Worm (Caenorhabditis elegans) whole organism, L3 larva: Measurements from ENCODE around the gene flh-1.
A peak's percentile ranks its signal among the peaks of the same experiment; 100 is the strongest.
"Not testable (repeated sequence)": the region's sequence is repeated elsewhere in the genome, so short reads cannot be mapped to it uniquely, and the experiment has no call there.

Experiments used
- R02D3.7 ChIP-seq: fragments of 150-350 bp; optimal IDR thresholded peaks from 2 replicates; lab custom pipeline; 2014; ENCODE audit warnings: missing biosample characterization, missing genetic modification characterization
- ZK546.5 ChIP-seq: sonication (generic microtip); optimal IDR thresholded peaks from 2 replicates; lab custom pipeline; 2017; ENCODE audit warnings: missing biosample characterization, missing genetic modification characterization
- aly-2 ChIP-seq: fragments of 150-350 bp; optimal IDR thresholded peaks from 2 replicates; lab custom pipeline; 2014; ENCODE audit warnings: missing biosample characterization, missing genetic modification characterization
- ama-1 ChIP-seq: fragments of 150-350 bp; optimal IDR thresholded peaks from 2 replicates; lab custom pipeline; 2018
- ceh-16 ChIP-seq: sonication (generic microtip); optimal IDR thresholded peaks from 2 replicates; lab custom pipeline; 2017; ENCODE audit warnings: missing biosample characterization, missing genetic modification characterization
- ceh-28 ChIP-seq: fragments of 150-350 bp; optimal IDR thresholded peaks from 2 replicates; lab custom pipeline; 2014; ENCODE audit warnings: missing biosample characterization, missing genetic modification reagents, missing genetic modification characterization
- ceh-9 ChIP-seq: sonication (generic microtip); optimal IDR thresholded peaks from 2 replicates; lab custom pipeline; 2018; ENCODE audit warnings: missing biosample characterization, missing genetic modification characterization
- daf-12 ChIP-seq: fragments of 150-350 bp; optimal IDR thresholded peaks from 2 replicates; lab custom pipeline; 2014; ENCODE audit warnings: missing biosample characterization, missing genetic modification reagents, missing genetic modification characterization
- egl-5 ChIP-seq: fragments of 150-350 bp; optimal IDR thresholded peaks from 2 replicates; lab custom pipeline; 2017; ENCODE audit warnings: missing biosample characterization, missing genetic modification reagents, missing genetic modification characterization, inconsistent platforms
- elt-1 ChIP-seq: fragments of 150-350 bp; optimal IDR thresholded peaks from 2 replicates; lab custom pipeline; 2014; ENCODE audit warnings: missing biosample characterization, missing genetic modification characterization
- elt-2 ChIP-seq: sonication (generic microtip); optimal IDR thresholded peaks from 2 replicates; lab custom pipeline; 2016; ENCODE audit warnings: missing genetic modification reagents, mild to moderate bottlenecking, missing genetic modification characterization, missing compliant biosample characterization
- fos-1 ChIP-seq: fragments of 150-350 bp; optimal IDR thresholded peaks from 2 replicates; lab custom pipeline; 2014; ENCODE audit warnings: missing biosample characterization, missing genetic modification characterization
- hmg-11 ChIP-seq: sonication (generic microtip); optimal IDR thresholded peaks from 2 replicates; lab custom pipeline; 2016; ENCODE audit warnings: missing genetic modification characterization, missing compliant biosample characterization
- jun-1 ChIP-seq: fragments of 150-350 bp; optimal IDR thresholded peaks from 2 replicates; lab custom pipeline; 2014; ENCODE audit warnings: missing biosample characterization, missing genetic modification reagents, missing genetic modification characterization
- lin-15B ChIP-seq: fragments of 150-350 bp; optimal IDR thresholded peaks from 2 replicates; lab custom pipeline; 2014; ENCODE audit warnings: missing biosample characterization, missing genetic modification characterization
- lin-39 ChIP-seq: fragments of 150-350 bp; optimal IDR thresholded peaks from 2 replicates; lab custom pipeline; 2018; ENCODE audit warnings: missing biosample characterization, missing genetic modification reagents, missing genetic modification characterization
- nhr-11 ChIP-seq: fragments of 150-350 bp; optimal IDR thresholded peaks from 2 replicates; lab custom pipeline; 2014; ENCODE audit warnings: missing biosample characterization, missing genetic modification characterization
- nhr-12 ChIP-seq: fragments of 150-350 bp; optimal IDR thresholded peaks from 2 replicates; lab custom pipeline; 2014; ENCODE audit warnings: missing biosample characterization, missing genetic modification characterization
- nhr-23 ChIP-seq: fragments of 150-350 bp; optimal IDR thresholded peaks from 2 replicates; lab custom pipeline; 2014; ENCODE audit warnings: missing biosample characterization, missing genetic modification reagents, missing genetic modification characterization
- nhr-237 ChIP-seq: fragments of 150-350 bp; optimal IDR thresholded peaks from 2 replicates; lab custom pipeline; 2014; ENCODE audit warnings: missing biosample characterization, missing genetic modification characterization
- nhr-28 ChIP-seq: fragments of 150-350 bp; optimal IDR thresholded peaks from 2 replicates; lab custom pipeline; 2014; ENCODE audit warnings: missing biosample characterization, missing genetic modification characterization
- nhr-43 ChIP-seq: sonication (generic microtip); optimal IDR thresholded peaks from 2 replicates; lab custom pipeline; 2016; ENCODE audit warnings: mild to moderate bottlenecking, missing genetic modification characterization, missing compliant biosample characterization; ENCODE audit not compliant: poor library complexity, severe bottlenecking
- pqm-1 ChIP-seq: fragments of 150-350 bp; optimal IDR thresholded peaks from 2 replicates; lab custom pipeline; 2017; ENCODE audit warnings: missing biosample characterization, missing genetic modification characterization, inconsistent platforms
- sea-2 ChIP-seq: fragments of 150-350 bp; sonication (generic microtip); optimal IDR thresholded peaks from 4 replicates; lab custom pipeline; 2014; ENCODE audit warnings: missing biosample characterization, missing genetic modification reagents, missing genetic modification characterization
- snpc-4 ChIP-seq: fragments of 150-350 bp; optimal IDR thresholded peaks from 2 replicates; lab custom pipeline; 2014; ENCODE audit warnings: missing biosample characterization, missing genetic modification characterization
- unc-62 ChIP-seq: fragments of 150-350 bp; sonication (generic microtip); optimal IDR thresholded peaks from 4 replicates; lab custom pipeline; 2014; ENCODE audit warnings: missing biosample characterization, missing genetic modification reagents, missing genetic modification characterization
- zag-1 ChIP-seq: fragments of 150-350 bp; optimal IDR thresholded peaks from 2 replicates; lab custom pipeline; 2014; ENCODE audit warnings: missing biosample characterization, missing genetic modification characterization
- ztf-11 ChIP-seq: fragments of 150-350 bp; optimal IDR thresholded peaks from 2 replicates; lab custom pipeline; 2014; ENCODE audit warnings: missing biosample characterization, missing genetic modification characterization
- ztf-4 ChIP-seq: fragments of 150-350 bp; optimal IDR thresholded peaks from 2 replicates; lab custom pipeline; 2014; ENCODE audit warnings: missing biosample characterization, missing genetic modification characterization

The flh-1 gene

DNA sequence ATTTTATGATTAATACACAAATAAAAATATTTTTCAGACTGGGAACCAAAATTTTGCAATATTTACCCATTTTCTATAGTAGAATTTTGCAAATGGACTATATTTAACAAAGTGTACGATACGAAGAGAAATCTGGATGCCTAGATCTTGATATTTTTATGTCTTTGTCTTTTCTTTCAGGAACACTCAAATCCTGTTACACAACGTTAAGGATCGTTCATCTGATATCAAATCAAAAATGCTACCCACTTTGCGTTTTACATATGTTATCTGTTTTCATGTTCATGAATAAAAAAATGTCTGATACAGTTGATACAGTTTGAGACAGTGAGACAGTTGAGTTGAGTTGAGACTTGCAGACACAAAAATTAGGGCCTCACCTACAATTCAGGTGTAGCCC is 32.2 kb upstream of the flh-1 start, which contains the start of gene F49C12.1:
Gene F49C12.1, minus strand, starts transcription at position 70 of the 400 bp plus-strand sequence.
- no peak for TF ChIP-seq pqm-1 (tag; lab: Kevin White, UChicago)
- TF ChIP-seq sea-2: no peak
- TF ChIP-seq ztf-4 (tag; lab: Kevin White, UChicago): no peak
- TF ChIP-seq egl-5 (tag; lab: Kevin White, UChicago): no peak
- no peak for TF ChIP-seq nhr-237 (tag; lab: Kevin White, UChicago)
- TF ChIP-seq aly-2 (tag; lab: Kevin White, UChicago): no peak
- no peak for TF ChIP-seq nhr-43 (tag; lab: Kevin White, UChicago)
- TF ChIP-seq ama-1 (lab: Kevin White, UChicago): no peak
- TF ChIP-seq nhr-28: no peak
- no peak for TF ChIP-seq ZK546.5 (tag; lab: Kevin White, UChicago)
- TF ChIP-seq ceh-16 (tag; lab: Kevin White, UChicago): no peak
- TF ChIP-seq R02D3.7 (tag; lab: Kevin White, UChicago): no peak
- no peak for TF ChIP-seq ceh-9 (tag; lab: Kevin White, UChicago)
- TF ChIP-seq nhr-12 (tag; lab: Kevin White, UChicago): no peak
- TF ChIP-seq hmg-11: no peak
- TF ChIP-seq zag-1: no peak
- TF ChIP-seq nhr-23 (tag; lab: Kevin White, UChicago): no peak
- TF ChIP-seq lin-15B: no peak

DNA sequence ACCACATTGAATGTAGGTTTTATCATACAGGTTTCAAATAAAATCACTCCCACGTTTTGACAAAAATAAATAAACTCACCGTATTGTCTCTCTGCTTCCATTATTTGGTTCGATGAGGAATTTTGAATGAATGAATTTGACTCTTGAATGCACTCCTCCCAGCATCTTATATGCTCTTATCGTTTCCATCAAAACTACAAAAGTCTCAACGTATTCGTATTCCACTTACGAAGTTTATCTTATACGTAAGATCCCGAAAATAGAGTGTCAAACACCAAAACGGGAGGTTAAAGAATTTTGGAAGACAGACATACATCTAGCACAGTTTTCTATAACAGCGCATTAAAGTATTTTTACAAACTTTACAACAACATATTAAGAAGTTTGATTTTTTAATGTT is 29.8 kb upstream of the flh-1 start, which contains the start of gene nhr-264:
Gene nhr-264, minus strand, starts transcription at position 101 of the 400 bp plus-strand sequence.
- TF ChIP-seq nhr-43, pqm-1, egl-5 (tag; lab: Kevin White, UChicago): not testable (repeated sequence)
- TF ChIP-seq, all 47 proteins: peak for 0; not testable (repeated sequence) for 47

DNA sequence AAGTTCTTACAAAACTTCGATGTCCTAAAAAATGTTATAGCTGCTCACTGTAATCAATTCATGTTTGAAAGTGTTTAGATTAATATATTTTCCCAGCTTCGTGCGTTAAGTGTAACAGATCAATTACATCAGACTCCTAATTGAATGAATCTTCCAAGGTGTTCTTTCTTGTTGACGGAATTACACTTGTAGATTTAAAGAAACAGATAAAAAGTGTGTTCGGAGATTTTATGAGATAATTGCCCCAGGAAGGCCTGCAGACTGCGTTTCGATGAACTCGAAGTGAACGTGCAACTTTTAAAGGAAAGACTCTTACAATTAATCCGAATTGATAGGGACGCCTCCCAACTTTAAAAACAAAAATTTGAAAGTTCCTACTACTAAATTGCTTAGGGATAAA is 25.6 kb upstream of the flh-1 start:
- TF ChIP-seq ceh-28 (tag; lab: Kevin White, UChicago) (no peak), elt-1 (tag; lab: Kevin White, UChicago) (peak; percentile 70)

DNA sequence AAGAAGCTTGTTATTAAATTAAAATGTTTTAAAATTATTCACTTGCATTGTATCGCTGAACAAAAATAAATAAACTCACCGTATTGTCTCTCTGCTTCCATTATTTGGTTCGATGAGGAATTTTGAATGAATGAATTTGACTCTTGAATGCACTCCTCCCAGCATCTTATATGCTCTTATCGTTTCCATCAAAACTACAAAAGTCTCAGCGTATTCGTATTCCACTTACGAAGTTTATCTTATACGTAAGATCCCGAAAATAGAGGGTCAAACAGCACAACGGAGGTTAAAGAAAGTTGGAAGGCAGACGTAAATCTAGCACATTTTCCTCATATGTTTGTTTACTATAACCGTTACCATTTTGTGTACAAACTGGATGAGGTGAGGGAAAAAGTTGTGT is 22.2 kb upstream of the flh-1 start, which contains the start of gene nhr-267:
Gene nhr-267, minus strand, starts transcription at position 101 of the 400 bp plus-strand sequence.
- not testable (repeated sequence) for TF ChIP-seq nhr-11 (tag; lab: Kevin White, UChicago); fos-1; ceh-16 (tag; lab: Kevin White, UChicago)

DNA sequence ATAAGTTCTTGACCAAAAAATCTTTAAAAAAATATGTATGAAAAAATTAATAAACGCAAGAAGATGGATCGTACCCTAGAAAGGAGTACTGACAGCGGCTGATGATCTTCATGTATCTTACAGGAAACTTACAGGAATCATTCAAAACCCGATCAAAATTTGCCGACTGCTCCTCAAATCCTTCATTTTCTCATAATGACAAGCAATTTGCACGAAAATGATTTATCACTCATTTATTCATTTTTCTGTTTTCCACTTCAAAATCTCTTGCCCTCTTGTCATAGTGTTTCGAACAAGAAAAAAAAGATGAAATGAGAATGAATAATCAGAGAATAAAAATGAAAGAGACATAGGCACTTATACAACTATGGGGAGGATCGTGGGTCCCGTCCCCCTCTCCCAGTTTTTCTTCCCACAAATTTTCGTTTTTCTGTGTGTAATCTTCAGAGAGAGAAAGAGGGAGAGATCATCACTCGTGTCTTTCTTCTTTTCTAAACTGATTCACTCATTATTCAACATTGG is 10.0 kb upstream of the flh-1 start, which contains the start of gene nmy-3:
Gene nmy-3, plus strand, starts transcription at position 472 of the 522 bp plus-strand sequence.
- TF ChIP-seq ceh-28 (tag; lab: Kevin White, UChicago): no peak
- no peak for TF ChIP-seq unc-62 (GFP tag; lab: Kevin White, UChicago)
- no peak for TF ChIP-seq nhr-23 (tag; lab: Kevin White, UChicago)

DNA sequence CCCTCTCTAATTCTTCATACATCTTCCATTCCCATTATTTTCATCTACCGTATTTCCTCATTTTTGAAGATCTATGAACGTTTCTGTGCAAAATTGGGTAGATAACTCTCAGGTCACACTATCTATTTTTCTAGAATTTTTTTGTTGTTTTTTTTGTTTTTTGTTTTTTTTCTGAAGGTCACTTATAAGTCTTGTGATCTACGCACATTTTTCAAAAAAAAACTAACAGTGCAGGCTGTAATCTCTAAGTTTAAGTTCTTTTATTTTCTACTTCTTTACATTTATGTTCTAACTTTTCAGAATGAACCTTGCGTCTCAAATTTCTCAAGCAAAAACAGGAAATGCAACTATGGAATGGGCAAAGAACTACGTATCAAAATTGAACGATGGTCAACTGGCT is 5.7 kb upstream of the flh-1 start, which contains the start of gene flh-3:
Gene flh-3, plus strand, starts transcription at position 301 of the 400 bp plus-strand sequence.
- TF ChIP-seq snpc-4 (tag; lab: Kevin White, UChicago): no peak
- no peak for TF ChIP-seq daf-12 (tag; lab: Kevin White, UChicago)
- TF ChIP-seq ceh-28 (tag; lab: Kevin White, UChicago): no peak
- TF ChIP-seq nhr-23 (tag; lab: Kevin White, UChicago): no peak
- TF ChIP-seq sea-2: no peak
- no peak for TF ChIP-seq nhr-11 (tag; lab: Kevin White, UChicago)
- TF ChIP-seq ceh-9 (tag; lab: Kevin White, UChicago): no peak
- TF ChIP-seq nhr-28: no peak
- no peak for TF ChIP-seq jun-1 (tag; lab: Kevin White, UChicago)
- no peak for TF ChIP-seq lin-39 (tag; lab: Kevin White, UChicago)
- no peak for TF ChIP-seq elt-2 (tag; lab: Kevin White, UChicago)
- no peak for TF ChIP-seq unc-62 (GFP tag; lab: Kevin White, UChicago)
- no peak for TF ChIP-seq ztf-11 (tag; lab: Kevin White, UChicago)
- TF ChIP-seq, all 47 proteins: peak for 0
